Fruit fly (Drosophila melanogaster) whole organism, embryonic: Measurements from ENCODE around the gene Pvf1.
A peak's percentile ranks its signal among the peaks of the same experiment; 100 is the strongest.

Source experiments
- CG10267 ChIP-seq: fragments of 200-800 bp; sonication (Bioruptor generic); optimal IDR thresholded peaks from 2 replicates; lab custom pipeline; 2018; ENCODE audit warnings: missing biosample characterization, mild to moderate bottlenecking, missing genetic modification characterization, moderate library complexity
- CG10366 ChIP-seq: fragments of 200-800 bp; sonication (Bioruptor generic); IDR thresholded peaks from 2 replicates; pipeline ENCODE4 v1.3.6; 2022; ENCODE audit warnings: missing biosample characterization, missing genetic modification characterization
- CG10565 ChIP-seq: fragments of 200-800 bp; sonication (Bioruptor generic); optimal IDR thresholded peaks from 3 replicates; lab custom pipeline; 2016; ENCODE audit warnings: missing biosample characterization, mild to moderate bottlenecking, missing genetic modification characterization
- CG12104 ChIP-seq: fragments of 200-800 bp; sonication (Bioruptor generic); optimal IDR thresholded peaks from 3 replicates; lab custom pipeline; 2016; ENCODE audit warnings: missing biosample characterization, missing genetic modification characterization
- CG15073 ChIP-seq: fragments of 200-800 bp; sonication (Bioruptor generic); optimal IDR thresholded peaks from 2 replicates; lab custom pipeline; 2016; ENCODE audit warnings: missing biosample characterization, missing genetic modification characterization
- CG15479 ChIP-seq: fragments of 200-800 bp; sonication (Bioruptor generic); optimal IDR thresholded peaks from 3 replicates; lab custom pipeline; 2019; ENCODE audit warnings: missing biosample characterization, mild to moderate bottlenecking, missing genetic modification characterization, moderate library complexity
- CG15696 ChIP-seq: fragments of 200-800 bp; sonication (Bioruptor generic); optimal IDR thresholded peaks from 2 replicates; lab custom pipeline; 2019; ENCODE audit warnings: missing biosample characterization, mild to moderate bottlenecking, missing genetic modification characterization, moderate library complexity
- CG17802 ChIP-seq: fragments of 200-800 bp; sonication (Bioruptor generic); optimal IDR thresholded peaks from 2 replicates; lab custom pipeline; 2018; ENCODE audit warnings: missing biosample characterization, mild to moderate bottlenecking, missing genetic modification characterization, moderate library complexity
- CG18262 ChIP-seq: fragments of 200-800 bp; optimal IDR thresholded peaks from 3 replicates; lab custom pipeline; 2019; ENCODE audit warnings: missing biosample characterization, mild to moderate bottlenecking, missing genetic modification characterization, moderate library complexity
- CG1832 ChIP-seq: fragments of 200-800 bp; sonication (Bioruptor generic); optimal IDR thresholded peaks from 2 replicates; lab custom pipeline; 2017; ENCODE audit warnings: missing biosample characterization, mild to moderate bottlenecking, missing genetic modification characterization, inconsistent platforms
- CG2199 ChIP-seq: fragments of 200-800 bp; sonication (Bioruptor generic); IDR thresholded peaks from 3 replicates; pipeline ENCODE4 v1.3.6; 2022; ENCODE audit warnings: missing biosample characterization, missing genetic modification characterization
- CG32767 ChIP-seq: fragments of 200-800 bp; sonication (Bioruptor generic); IDR thresholded peaks from 2 replicates; pipeline ENCODE4 v1.3.6; 2022; ENCODE audit warnings: missing biosample characterization, missing genetic modification characterization
- CG42726 ChIP-seq: fragments of 200-800 bp; sonication (Bioruptor generic); IDR thresholded peaks from 2 replicates; pipeline ENCODE4 v1.3.6; 2022; ENCODE audit warnings: missing biosample characterization, missing genetic modification characterization; ENCODE audit not compliant: partially characterized antibody
- CG7987 ChIP-seq: fragments of 200-800 bp; sonication (Bioruptor generic); optimal IDR thresholded peaks from 2 replicates; lab custom pipeline; 2018; ENCODE audit warnings: missing biosample characterization, mild to moderate bottlenecking, missing genetic modification characterization, moderate library complexity
- CG9215 ChIP-seq: fragments of 200-800 bp; sonication (Bioruptor generic); IDR thresholded peaks from 2 replicates; pipeline ENCODE4 v1.3.6; 2022; ENCODE audit warnings: missing biosample characterization, missing genetic modification characterization
- CG9437 ChIP-seq: fragments of 200-800 bp; sonication (Bioruptor generic); optimal IDR thresholded peaks from 2 replicates; lab custom pipeline; 2018; ENCODE audit warnings: missing biosample characterization, mild to moderate bottlenecking, missing genetic modification characterization
- CG9817 ChIP-seq: fragments of 200-800 bp; sonication (Bioruptor generic); optimal IDR thresholded peaks from 2 replicates; lab custom pipeline; 2018; ENCODE audit warnings: missing biosample characterization, mild to moderate bottlenecking, missing genetic modification characterization, moderate library complexity
- CHES-1-like ChIP-seq: fragments of 200-800 bp; sonication (Bioruptor generic); optimal IDR thresholded peaks from 2 replicates; lab custom pipeline; 2016; ENCODE audit warnings: missing biosample characterization, missing genetic modification characterization
- D19A ChIP-seq: fragments of 200-800 bp; optimal IDR thresholded peaks from 3 replicates; lab custom pipeline; 2019; ENCODE audit warnings: missing biosample characterization, mild to moderate bottlenecking, missing genetic modification characterization, moderate library complexity
- Dfd ChIP-seq, 2 experiments: fragments of >200 bp; optimal IDR thresholded peaks; 2 replicates each; lab custom pipeline; 2017; ENCODE audit warnings: missing biosample characterization in 2 of 2, missing genetic modification characterization in 2 of 2
- HLH3B ChIP-seq: fragments of 200-800 bp; sonication (Bioruptor generic); IDR thresholded peaks from 2 replicates; pipeline ENCODE4 v1.3.6; 2022; ENCODE audit warnings: missing biosample characterization, missing genetic modification characterization
- Hand ChIP-seq: fragments of 200-800 bp; sonication (Bioruptor generic); optimal IDR thresholded peaks from 2 replicates; lab custom pipeline; 2017; ENCODE audit warnings: mild to moderate bottlenecking, missing biosample characterization, missing genetic modification reagents, missing genetic modification characterization
- Hmx ChIP-seq: fragments of 200-800 bp; sonication (Bioruptor generic); optimal IDR thresholded peaks from 2 replicates; lab custom pipeline; 2016; ENCODE audit warnings: missing biosample characterization, missing genetic modification characterization
- Hr39 ChIP-seq: fragments of >200 bp; optimal IDR thresholded peaks from 2 replicates; lab custom pipeline; 2017
- Kr ChIP-seq: fragments of 200-800 bp; sonication (Bioruptor generic); optimal IDR thresholded peaks from 2 replicates; lab custom pipeline; 2017; ENCODE audit warnings: missing biosample characterization, mild to moderate bottlenecking, missing genetic modification characterization
- Lim3 ChIP-seq: fragments of 200-800 bp; sonication (Bioruptor generic); IDR thresholded peaks from 2 replicates; pipeline ENCODE4 v1.3.6; 2022; ENCODE audit warnings: missing biosample characterization, missing genetic modification characterization
- Mrtf ChIP-seq: fragments of 200-800 bp; sonication (Bioruptor generic); IDR thresholded peaks from 3 replicates; pipeline ENCODE4 v1.3.6; 2022; ENCODE audit warnings: missing biosample characterization, missing genetic modification characterization
- NC2α ChIP-seq: fragments of 200-800 bp; sonication (Bioruptor generic); optimal IDR thresholded peaks from 2 replicates; lab custom pipeline; 2016; ENCODE audit warnings: missing biosample characterization, missing genetic modification characterization
- Opbp ChIP-seq: fragments of 200-800 bp; sonication (Bioruptor generic); IDR thresholded peaks from 3 replicates; pipeline ENCODE4 v1.3.6; 2022; ENCODE audit warnings: missing biosample characterization, missing genetic modification characterization; ENCODE audit not compliant: partially characterized antibody
- Pdp1 ChIP-seq, 2 experiments: fragments of 200-800 bp; sonication (Bioruptor generic); optimal IDR thresholded peaks; 3 replicates each; lab custom pipeline; 2016; ENCODE audit warnings: missing biosample characterization in 2 of 2, missing genetic modification characterization in 2 of 2, mild to moderate bottlenecking in 1 of 2, moderate library complexity in 1 of 2
- Six4 ChIP-seq: fragments of 200-800 bp; sonication (Bioruptor generic); optimal IDR thresholded peaks from 2 replicates; lab custom pipeline; 2016; ENCODE audit warnings: missing biosample characterization, missing genetic modification characterization
- Ssrp ChIP-seq: fragments of 200-800 bp; sonication (Bioruptor generic); optimal IDR thresholded peaks from 2 replicates; lab custom pipeline; 2018; ENCODE audit warnings: missing biosample characterization, mild to moderate bottlenecking, missing genetic modification characterization, moderate library complexity
- YL-1 ChIP-seq: fragments of 200-800 bp; sonication (Bioruptor generic); optimal IDR thresholded peaks from 3 replicates; lab custom pipeline; 2017; ENCODE audit warnings: missing biosample characterization, mild to moderate bottlenecking, missing genetic modification characterization
- bowl ChIP-seq: fragments of 200-800 bp; sonication (Bioruptor generic); IDR thresholded peaks from 2 replicates; pipeline ENCODE4 v1.3.6; 2022; ENCODE audit warnings: missing biosample characterization, missing genetic modification characterization
- dmrt99B ChIP-seq: fragments of 200-800 bp; sonication (Bioruptor generic); optimal IDR thresholded peaks from 2 replicates; lab custom pipeline; 2018; ENCODE audit warnings: missing biosample characterization, mild to moderate bottlenecking, missing genetic modification characterization, moderate library complexity
- en ChIP-seq: fragments of 200-800 bp; sonication (Bioruptor generic); optimal IDR thresholded peaks from 2 replicates; lab custom pipeline; 2016; ENCODE audit warnings: missing biosample characterization, missing genetic modification characterization
- esg ChIP-seq: fragments of 200-800 bp; sonication (Bioruptor generic); conservative IDR thresholded peaks from 2 replicates; pipeline ENCODE4 v1.3.6; 2022; ENCODE audit warnings: missing biosample characterization, missing genetic modification characterization
- h ChIP-seq: fragments of >200 bp; optimal IDR thresholded peaks from 2 replicates; lab custom pipeline; 2017
- hb ChIP-seq: fragments of 200-800 bp; sonication (Bioruptor generic); IDR thresholded peaks from 3 replicates; pipeline ENCODE4 v1.3.6; 2022; ENCODE audit warnings: missing biosample characterization, missing genetic modification characterization; ENCODE audit not compliant: partially characterized antibody
- jing ChIP-seq: fragments of 200-800 bp; sonication (Bioruptor generic); optimal IDR thresholded peaks from 2 replicates; lab custom pipeline; 2018; ENCODE audit warnings: missing biosample characterization, mild to moderate bottlenecking, missing genetic modification characterization
- knrl ChIP-seq: fragments of 200-800 bp; sonication (Bioruptor generic); IDR thresholded peaks from 3 replicates; pipeline ENCODE4 v1.3.6; 2022; ENCODE audit warnings: missing biosample characterization, missing genetic modification characterization; ENCODE audit not compliant: partially characterized antibody
- nau ChIP-seq: fragments of 200-800 bp; sonication (Bioruptor generic); optimal IDR thresholded peaks from 3 replicates; lab custom pipeline; 2017; ENCODE audit warnings: missing biosample characterization, mild to moderate bottlenecking, missing genetic modification characterization, missing genetic modification reagents
- p53 ChIP-seq: fragments of 200-800 bp; sonication (Bioruptor generic); optimal IDR thresholded peaks from 2 replicates; lab custom pipeline; 2016; ENCODE audit warnings: missing biosample characterization, missing genetic modification characterization
- pfk ChIP-seq: fragments of 200-800 bp; sonication (Bioruptor generic); optimal IDR thresholded peaks from 2 replicates; lab custom pipeline; 2018; ENCODE audit warnings: missing biosample characterization, mild to moderate bottlenecking, missing genetic modification characterization, moderate library complexity
- pho ChIP-seq: fragments of 200-800 bp; sonication (Bioruptor generic); optimal IDR thresholded peaks from 2 replicates; lab custom pipeline; 2016; ENCODE audit warnings: missing biosample characterization, missing genetic modification characterization
- scrt ChIP-seq: fragments of 200-800 bp; sonication (Bioruptor generic); optimal IDR thresholded peaks from 2 replicates; lab custom pipeline; 2018; ENCODE audit warnings: missing biosample characterization, mild to moderate bottlenecking, missing genetic modification characterization, moderate library complexity
- sisA ChIP-seq: fragments of 200-800 bp; sonication (Bioruptor generic); IDR thresholded peaks from 2 replicates; pipeline ENCODE4 v1.3.6; 2022; ENCODE audit warnings: missing biosample characterization, missing genetic modification characterization
- slou ChIP-seq: fragments of 200-800 bp; sonication (Bioruptor generic); optimal IDR thresholded peaks from 3 replicates; lab custom pipeline; 2016; ENCODE audit warnings: missing biosample characterization, missing genetic modification characterization
- ssp ChIP-seq: fragments of 200-800 bp; sonication (Bioruptor generic); IDR thresholded peaks from 2 replicates; pipeline ENCODE4 v1.3.6; 2022; ENCODE audit warnings: missing biosample characterization, missing genetic modification characterization
- tgo ChIP-seq: fragments of 200-800 bp; sonication (Bioruptor generic); IDR thresholded peaks from 3 replicates; pipeline ENCODE4 v1.3.6; 2022; ENCODE audit warnings: missing biosample characterization, missing genetic modification characterization
- tin ChIP-seq: fragments of 200-800 bp; sonication (Bioruptor generic); optimal IDR thresholded peaks from 3 replicates; lab custom pipeline; 2016; ENCODE audit warnings: missing biosample characterization, missing genetic modification characterization

Pvf1 gene

dm6 chrX:18869489-18870132 lies 37.1 kb downstream of the Pvf1 start (continued):
- TF ChIP-seq CG9437 (GFP tag; lab: Kevin White, UChicago), result no peak
- no peak for TF ChIP-seq h (lab: Kevin White, UChicago)
- TF ChIP-seq CG15073 (GFP tag; lab: Kevin White, UChicago), result no peak
- no peak for TF ChIP-seq jing (GFP tag; lab: Kevin White, UChicago)
- TF ChIP-seq CG18262 (tag; lab: Kevin White, UChicago), result peak; percentile 27
- TF ChIP-seq HLH3B, result peak; percentile 54
- TF ChIP-seq Hmx, result no peak
- peak; percentile 27 for TF ChIP-seq Six4 (GFP tag; lab: Kevin White, UChicago)
- no peak for TF ChIP-seq scrt (GFP tag; lab: Kevin White, UChicago)
- no peak for TF ChIP-seq Mrtf
- TF ChIP-seq esg (GFP tag; lab: Robert Waterston, UW), result peak; percentile 58
- no peak for TF ChIP-seq Lim3 (GFP tag; lab: Robert Waterston, UW)
- peak; percentile 27; the same call in 1 of the 2 replicates for TF ChIP-seq CG9215 (GFP tag; lab: Robert Waterston, UW)
- TF ChIP-seq slou (GFP tag; lab: Kevin White, UChicago), result no peak
- TF ChIP-seq CG15479 (GFP tag; lab: Kevin White, UChicago), result no peak
- TF ChIP-seq CG9817, result peak; percentile 25
- TF ChIP-seq CG10565 (GFP tag; lab: Kevin White, UChicago), result no peak
- peak; percentile 20 for TF ChIP-seq en (GFP tag; lab: Kevin White, UChicago)
- TF ChIP-seq Hand (GFP tag; lab: Kevin White, UChicago), result peak; percentile 17
- TF ChIP-seq tgo (GFP tag; lab: Robert Waterston, UW), result peak; percentile 66
- TF ChIP-seq nau, result no peak
- peak; percentile 12 to 47 for TF ChIP-seq Pdp1 (GFP tag; optimal IDR thresholded peaks at IDR 0.05; lab: Kevin White, UChicago)
- TF ChIP-seq knrl (GFP tag; lab: Robert Waterston, UW), result no peak
- TF ChIP-seq pfk (GFP tag; lab: Kevin White, UChicago), result no peak
- no peak for TF ChIP-seq Opbp
- TF ChIP-seq Kr (GFP tag; lab: Kevin White, UChicago), result no peak
- peak; percentile 60; the same call in 1 of the 2 replicates for TF ChIP-seq CG32767 (GFP tag; lab: Robert Waterston, UW)
- no peak for TF ChIP-seq CHES-1-like
- no peak for TF ChIP-seq CG1832 (GFP tag; lab: Kevin White, UChicago)
- peak; percentile 65 for TF ChIP-seq dmrt99B (tag; lab: Kevin White, UChicago)
- no peak for TF ChIP-seq p53 (GFP tag; lab: Kevin White, UChicago)
- TF ChIP-seq Ssrp, result no peak
- no peak for TF ChIP-seq D19A
- peak; percentile 13 for TF ChIP-seq CG15696 (tag; lab: Kevin White, UChicago)
- no peak for TF ChIP-seq CG17802 (tag; lab: Kevin White, UChicago)
- TF ChIP-seq CG42726 (GFP tag; lab: Robert Waterston, UW), result no peak
- TF ChIP-seq hb (GFP tag; lab: Robert Waterston, UW), result no peak
- TF ChIP-seq sisA, result peak; percentile 57
- TF ChIP-seq CG2199, result 0 out of 3 replicates have a peak, but pooled peaks have one; percentile 50
- TF ChIP-seq CG10267 (tag; lab: Kevin White, UChicago), result peak; percentile 34
- TF ChIP-seq YL-1, result no peak
- TF ChIP-seq NC2α (GFP tag; lab: Kevin White, UChicago), result no peak
- no peak for TF ChIP-seq Hr39
- no peak for TF ChIP-seq bowl
- no peak for TF ChIP-seq pho (GFP tag; lab: Kevin White, UChicago)
- TF ChIP-seq tin (GFP tag; lab: Kevin White, UChicago), result peak; percentile 37
- peak; percentile 56 for TF ChIP-seq CG10366 (GFP tag; lab: Robert Waterston, UW)
- TF ChIP-seq CG7987 (GFP tag; lab: Kevin White, UChicago), result no peak
- TF ChIP-seq Dfd (GFP tag; optimal IDR thresholded peaks at IDR 0.05; lab: Kevin White, UChicago), result no peak
- TF ChIP-seq ssp (GFP tag; lab: Robert Waterston, UW), result 0 out of 2 replicates have a peak, but pooled peaks have one; percentile 28
- peak; percentile 57 for TF ChIP-seq CG12104 (GFP tag; lab: Kevin White, UChicago)
